Worm (Caenorhabditis elegans) whole organism, L4 larva: ENCODE data around the gene C40A11.4.

Experiments used
- R02D3.7 ChIP-seq: fragments of 150-350 bp; sonication (generic microtip); optimal IDR thresholded peaks from 3 replicates; lab custom pipeline; 2014; ENCODE audit warnings: missing biosample characterization, missing genetic modification characterization
- ama-1 ChIP-seq: fragments of 150-350 bp; optimal IDR thresholded peaks from 2 replicates; lab custom pipeline; 2014; ENCODE audit warnings: inconsistent platforms, mixed read lengths
- lin-13 ChIP-seq: fragments of 150-350 bp; optimal IDR thresholded peaks from 2 replicates; lab custom pipeline; 2014; ENCODE audit warnings: missing biosample characterization, missing genetic modification reagents, missing genetic modification characterization
- mdl-1 ChIP-seq, 2 experiments: fragments of 150-350 bp in 1 of 2; sonication (generic microtip) in 1 of 2; optimal IDR thresholded peaks; 2 replicates each; lab custom pipeline; 2014 to 2017; ENCODE audit warnings: missing biosample characterization in 2 of 2, missing genetic modification characterization in 2 of 2
- mep-1 ChIP-seq: fragments of 150-350 bp; sonication (generic microtip); optimal IDR thresholded peaks from 3 replicates; lab custom pipeline; 2014; ENCODE audit warnings: missing biosample characterization, missing genetic modification characterization
- nhr-111 ChIP-seq: fragments of 200-800 bp; sonication (Bioruptor generic); optimal IDR thresholded peaks from 2 replicates; lab custom pipeline; 2018; ENCODE audit warnings: mild to moderate bottlenecking, missing genetic modification characterization, missing compliant biosample characterization
- nhr-41 ChIP-seq: fragments of 200-800 bp; sonication (Bioruptor generic); IDR thresholded peaks from 2 replicates; pipeline ENCODE4 v1.3.6; 2022; ENCODE audit warnings: missing genetic modification reagents, missing genetic modification characterization, missing compliant biosample characterization
- nhr-77 ChIP-seq: fragments of 150-350 bp; optimal IDR thresholded peaks from 2 replicates; lab custom pipeline; 2014; ENCODE audit warnings: missing biosample characterization, missing genetic modification characterization
- skn-1 ChIP-seq: fragments of 150-350 bp; optimal IDR thresholded peaks from 2 replicates; lab custom pipeline; 2014; ENCODE audit warnings: missing biosample characterization, missing genetic modification characterization

ce11 chrII:2145566-2145965 lies 8.3 kb downstream of the C40A11.4 start, which contains the start of gene C40A11.6:
- no peak for TF ChIP-seq R02D3.7 (tag; lab: Kevin White, UChicago)
- no peak for TF ChIP-seq mdl-1 (tag; optimal IDR thresholded peaks at IDR 0.05; lab: Kevin White, UChicago)
- TF ChIP-seq lin-13: no peak
- no peak for TF ChIP-seq nhr-41 (GFP tag; lab: Robert Waterston, UW)
- no peak for TF ChIP-seq ama-1 (lab: Kevin White, UChicago)
- no peak for TF ChIP-seq nhr-77
- no peak for TF ChIP-seq nhr-111 (GFP tag; lab: Kevin White, UChicago)
- no peak for TF ChIP-seq skn-1
- no peak for TF ChIP-seq mep-1 (tag; lab: Kevin White, UChicago)
